Fruit fly (Drosophila melanogaster) whole organism, prepupa: ENCODE data around the gene Or65c.

ENCODE experiments used
- Blimp-1 ChIP-seq: fragments of 200-800 bp; sonication (Bioruptor generic); optimal IDR thresholded peaks from 3 replicates; lab custom pipeline; 2017; ENCODE audit warnings: missing biosample characterization, missing genetic modification characterization, mild to moderate bottlenecking, moderate library complexity, missing genetic modification reagents
- CG10631 ChIP-seq: fragments of 200-800 bp; sonication (Bioruptor generic); optimal IDR thresholded peaks from 2 replicates; lab custom pipeline; 2016; ENCODE audit warnings: missing biosample characterization, missing genetic modification characterization
- CG10669 ChIP-seq: fragments of 200-800 bp; sonication (Bioruptor generic); optimal IDR thresholded peaks from 3 replicates; lab custom pipeline; 2018; ENCODE audit warnings: missing biosample characterization, mild to moderate bottlenecking, missing genetic modification characterization, moderate library complexity
- CG11902 ChIP-seq: fragments of 200-800 bp; sonication (Bioruptor generic); optimal IDR thresholded peaks from 3 replicates; lab custom pipeline; 2016; ENCODE audit warnings: missing biosample characterization, missing genetic modification characterization
- CG15336 ChIP-seq: fragments of 200-800 bp; sonication (Bioruptor generic); IDR thresholded peaks from 2 replicates; pipeline ENCODE4 v1.3.6; 2022; ENCODE audit warnings: missing biosample characterization, missing genetic modification characterization
- CG1621 ChIP-seq: fragments of 200-800 bp; sonication (Bioruptor generic); optimal IDR thresholded peaks from 3 replicates; lab custom pipeline; 2018; ENCODE audit warnings: missing biosample characterization, mild to moderate bottlenecking, missing genetic modification characterization
- CG3032 ChIP-seq: fragments of 200-800 bp; optimal IDR thresholded peaks from 2 replicates; lab custom pipeline; 2019; ENCODE audit warnings: missing biosample characterization, mild to moderate bottlenecking, missing genetic modification characterization, moderate library complexity
- CG31627 ChIP-seq: fragments of 200-800 bp; sonication (Bioruptor generic); optimal IDR thresholded peaks from 3 replicates; lab custom pipeline; 2016; ENCODE audit warnings: missing biosample characterization, missing genetic modification characterization
- CG32006 ChIP-seq: fragments of 200-800 bp; sonication (Bioruptor generic); optimal IDR thresholded peaks from 3 replicates; lab custom pipeline; 2017; ENCODE audit warnings: missing biosample characterization, mild to moderate bottlenecking, missing genetic modification characterization
- CG34406 ChIP-seq: fragments of 200-800 bp; sonication (Bioruptor generic); optimal IDR thresholded peaks from 3 replicates; lab custom pipeline; 2016; ENCODE audit warnings: missing biosample characterization, missing genetic modification characterization
- CG3919 ChIP-seq: fragments of 200-800 bp; sonication (Bioruptor generic); optimal IDR thresholded peaks from 3 replicates; lab custom pipeline; 2016; ENCODE audit warnings: missing biosample characterization, missing genetic modification characterization
- CG4318 ChIP-seq: fragments of 200-800 bp; sonication (Bioruptor generic); optimal IDR thresholded peaks from 3 replicates; lab custom pipeline; 2017; ENCODE audit warnings: missing biosample characterization, mild to moderate bottlenecking, missing genetic modification characterization
- CG6163 ChIP-seq: fragments of 200-800 bp; sonication (Bioruptor generic); IDR thresholded peaks from 3 replicates; pipeline ENCODE4 v1.3.6; 2022; ENCODE audit warnings: missing biosample characterization, missing genetic modification characterization
- CG6276 ChIP-seq: fragments of 200-800 bp; sonication (Bioruptor generic); optimal IDR thresholded peaks from 2 replicates; lab custom pipeline; 2017; ENCODE audit warnings: missing biosample characterization, mild to moderate bottlenecking, missing genetic modification characterization
- CG6792 ChIP-seq: fragments of 200-800 bp; sonication (Bioruptor generic); optimal IDR thresholded peaks from 3 replicates; lab custom pipeline; 2016; ENCODE audit warnings: missing biosample characterization, missing genetic modification characterization
- CG6808 ChIP-seq: fragments of 200-800 bp; sonication (Bioruptor generic); optimal IDR thresholded peaks from 3 replicates; lab custom pipeline; 2017; ENCODE audit warnings: missing biosample characterization, missing genetic modification characterization, mild to moderate bottlenecking, moderate library complexity, missing genetic modification reagents
- CG6854 ChIP-seq: fragments of 200-800 bp; sonication (Bioruptor generic); optimal IDR thresholded peaks from 2 replicates; lab custom pipeline; 2017; ENCODE audit warnings: missing biosample characterization, mild to moderate bottlenecking, missing genetic modification characterization
- CG7368 ChIP-seq: fragments of 200-800 bp; sonication (Bioruptor generic); optimal IDR thresholded peaks from 3 replicates; lab custom pipeline; 2016; ENCODE audit warnings: missing biosample characterization, missing genetic modification characterization
- CG8632 ChIP-seq: fragments of 200-800 bp; sonication (Bioruptor generic); optimal IDR thresholded peaks from 3 replicates; lab custom pipeline; 2016; ENCODE audit warnings: missing biosample characterization, missing genetic modification characterization
- CG9139 ChIP-seq: fragments of 200-800 bp; sonication (Bioruptor generic); optimal IDR thresholded peaks from 3 replicates; lab custom pipeline; 2017; ENCODE audit warnings: missing biosample characterization, mild to moderate bottlenecking, missing genetic modification characterization
- Eip78C ChIP-seq: fragments of 200-800 bp; sonication (Bioruptor generic); peaks from one replicate; lab custom pipeline; 2016; ENCODE audit warnings: missing biosample characterization, missing genetic modification characterization
- Eip93F ChIP-seq: fragments of 200-800 bp; sonication (Bioruptor generic); optimal IDR thresholded peaks from 2 replicates; lab custom pipeline; 2016; ENCODE audit warnings: missing biosample characterization, mild to moderate bottlenecking, missing genetic modification characterization
- Ets21C ChIP-seq: fragments of 200-800 bp; sonication (Bioruptor generic); optimal IDR thresholded peaks from 3 replicates; lab custom pipeline; 2016; ENCODE audit warnings: missing biosample characterization, missing genetic modification characterization
- Ets96B ChIP-seq: fragments of 200-800 bp; optimal IDR thresholded peaks from 2 replicates; lab custom pipeline; 2019; ENCODE audit warnings: missing biosample characterization, mild to moderate bottlenecking, missing genetic modification characterization, moderate library complexity
- Hr38 ChIP-seq: sonication (Bioruptor generic); optimal IDR thresholded peaks from 2 replicates; lab custom pipeline; 2016; ENCODE audit warnings: missing biosample characterization, missing genetic modification characterization
- Lpt ChIP-seq: fragments of 200-800 bp; sonication (Bioruptor generic); optimal IDR thresholded peaks from 3 replicates; lab custom pipeline; 2016; ENCODE audit warnings: missing biosample characterization, missing genetic modification characterization
- Met ChIP-seq: fragments of 200-800 bp; sonication (Bioruptor generic); optimal IDR thresholded peaks from 3 replicates; lab custom pipeline; 2016; ENCODE audit warnings: missing biosample characterization, missing genetic modification characterization
- OdsH ChIP-seq: fragments of 200-800 bp; sonication (Bioruptor generic); optimal IDR thresholded peaks from 3 replicates; lab custom pipeline; 2016; ENCODE audit warnings: missing biosample characterization, missing genetic modification characterization
- Smox ChIP-seq: fragments of 200-800 bp; sonication (Bioruptor generic); optimal IDR thresholded peaks from 3 replicates; lab custom pipeline; 2016; ENCODE audit warnings: missing biosample characterization, missing genetic modification characterization
- Sox102F ChIP-seq: fragments of 200-800 bp; sonication (Bioruptor generic); optimal IDR thresholded peaks from 2 replicates; lab custom pipeline; 2016; ENCODE audit warnings: missing biosample characterization, mild to moderate bottlenecking, missing genetic modification characterization
- Sox14 ChIP-seq: fragments of 200-800 bp; sonication (Bioruptor generic); optimal IDR thresholded peaks from 3 replicates; lab custom pipeline; 2016; ENCODE audit warnings: missing biosample characterization, missing genetic modification characterization
- Sox15 ChIP-seq: fragments of 200-800 bp; sonication (Bioruptor generic); optimal IDR thresholded peaks from 3 replicates; lab custom pipeline; 2016; ENCODE audit warnings: missing biosample characterization, missing genetic modification characterization
- achi ChIP-seq: fragments of 200-800 bp; sonication (Bioruptor generic); optimal IDR thresholded peaks from 3 replicates; lab custom pipeline; 2016; ENCODE audit warnings: missing biosample characterization, missing genetic modification characterization
- acj6 ChIP-seq: fragments of 200-800 bp; sonication (Bioruptor generic); optimal IDR thresholded peaks from 3 replicates; lab custom pipeline; 2016; ENCODE audit warnings: missing biosample characterization, missing genetic modification characterization
- cyc ChIP-seq: fragments of 200-800 bp; sonication (Bioruptor generic); optimal IDR thresholded peaks from 3 replicates; lab custom pipeline; 2016; ENCODE audit warnings: missing biosample characterization, missing genetic modification characterization
- dac ChIP-seq: fragments of 200-800 bp; sonication (Bioruptor generic); optimal IDR thresholded peaks from 2 replicates; lab custom pipeline; 2017; ENCODE audit warnings: missing biosample characterization, mild to moderate bottlenecking, missing genetic modification characterization
- dsx ChIP-seq: fragments of 200-800 bp; optimal IDR thresholded peaks from 3 replicates; lab custom pipeline; 2019; ENCODE audit warnings: missing biosample characterization, mild to moderate bottlenecking, missing genetic modification characterization, moderate library complexity; ENCODE audit not compliant: poor library complexity, severe bottlenecking
- eg ChIP-seq: fragments of 200-800 bp; sonication (Bioruptor generic); IDR thresholded peaks from 3 replicates; pipeline ENCODE4 v1.3.6; 2022; ENCODE audit warnings: missing biosample characterization, missing genetic modification characterization
- esn ChIP-seq: fragments of 200-800 bp; sonication (Bioruptor generic); optimal IDR thresholded peaks from 2 replicates; lab custom pipeline; 2016; ENCODE audit warnings: missing biosample characterization, mild to moderate bottlenecking, missing genetic modification characterization, moderate library complexity
- fd59A ChIP-seq: fragments of 200-800 bp; sonication (Bioruptor generic); optimal IDR thresholded peaks from 2 replicates; lab custom pipeline; 2017; ENCODE audit warnings: missing biosample characterization, mild to moderate bottlenecking, missing genetic modification characterization, missing genetic modification reagents
- fd85E ChIP-seq: fragments of 200-800 bp; sonication (Bioruptor generic); optimal IDR thresholded peaks from 3 replicates; lab custom pipeline; 2016; ENCODE audit warnings: missing biosample characterization, missing genetic modification characterization
- lz ChIP-seq: fragments of 200-800 bp; sonication (Bioruptor generic); optimal IDR thresholded peaks from 3 replicates; lab custom pipeline; 2016; ENCODE audit warnings: missing biosample characterization, missing genetic modification characterization
- pdm3 ChIP-seq: fragments of 200-800 bp; sonication (Bioruptor generic); optimal IDR thresholded peaks from 3 replicates; lab custom pipeline; 2016; ENCODE audit warnings: missing biosample characterization, missing genetic modification characterization
- salr ChIP-seq, 2 experiments: fragments of 200-800 bp; sonication (Bioruptor generic); optimal IDR thresholded peaks; 3 replicates each; lab custom pipeline; 2016 to 2018; ENCODE audit warnings: missing biosample characterization in 2 of 2, missing genetic modification characterization in 2 of 2, mild to moderate bottlenecking in 1 of 2
- spab ChIP-seq: fragments of 200-800 bp; sonication (Bioruptor generic); optimal IDR thresholded peaks from 2 replicates; lab custom pipeline; 2017; ENCODE audit warnings: missing biosample characterization, mild to moderate bottlenecking, missing genetic modification characterization, missing genetic modification reagents
- ss ChIP-seq, 2 experiments: fragments of 200-800 bp; sonication (Bioruptor generic); optimal IDR thresholded peaks; 2 replicates in 1 of 2; 3 replicates in 1 of 2; lab custom pipeline; 2017 to 2018; ENCODE audit warnings: mild to moderate bottlenecking in 2 of 2, missing biosample characterization in 2 of 2, missing genetic modification characterization in 2 of 2, moderate library complexity in 1 of 2
- svp ChIP-seq: fragments of 200-800 bp; sonication (Bioruptor generic); peaks from one replicate; lab custom pipeline; 2016; ENCODE audit warnings: missing biosample characterization, missing genetic modification characterization
- topi ChIP-seq: fragments of 200-800 bp; sonication (Bioruptor generic); optimal IDR thresholded peaks from 3 replicates; lab custom pipeline; 2016; ENCODE audit warnings: missing biosample characterization, missing genetic modification characterization
- vri ChIP-seq: fragments of 200-800 bp; sonication (Bioruptor generic); optimal IDR thresholded peaks from 3 replicates; lab custom pipeline; 2016; ENCODE audit warnings: missing biosample characterization, mild to moderate bottlenecking, missing genetic modification characterization

The Or65c gene

dm6 chr3L:6338306-6338705, 10.9 kb downstream of the Or65c start (continued):
- TF ChIP-seq acj6 (GFP tag; lab: Kevin White, UChicago) (no peak), Sox102F (no peak), esn (GFP tag; lab: Kevin White, UChicago) (no peak), CG6854 (no peak), Sox15 (GFP tag; lab: Kevin White, UChicago) (no peak), cyc (GFP tag; lab: Kevin White, UChicago) (no peak), Ets21C (GFP tag; lab: Kevin White, UChicago) (no peak), CG6808 (GFP tag; lab: Kevin White, UChicago) (no peak), CG6163 (GFP tag; lab: Robert Waterston, UW) (0 out of 3 replicates have a peak, but pooled peaks have one; percentile 9), Smox (GFP tag; lab: Kevin White, UChicago) (no peak), eg (GFP tag; lab: Robert Waterston, UW) (no peak), CG7368 (GFP tag; lab: Kevin White, UChicago) (no peak), Eip78C (GFP tag; lab: Kevin White, UChicago) (no peak), CG6276 (no peak), svp (peak; percentile 50), CG32006 (GFP tag; lab: Kevin White, UChicago) (peak; percentile 13), ss (GFP tag; optimal IDR thresholded peaks at IDR 0.05; lab: Kevin White, UChicago) (no peak), pdm3 (no peak), Blimp-1 (GFP tag; lab: Kevin White, UChicago) (no peak), CG3032 (tag; lab: Kevin White, UChicago) (peak; percentile 19), CG6792 (GFP tag; lab: Kevin White, UChicago) (no peak), Eip93F (GFP tag; lab: Kevin White, UChicago) (no peak), Hr38 (no peak), Sox14 (peak; percentile 9), CG31627 (GFP tag; lab: Kevin White, UChicago) (no peak), CG8632 (GFP tag; lab: Kevin White, UChicago) (no peak), CG1621 (tag; lab: Kevin White, UChicago) (no peak), salr (GFP tag; optimal IDR thresholded peaks at IDR 0.05; lab: Kevin White, UChicago) (no peak), achi (GFP tag; lab: Kevin White, UChicago) (peak; percentile 2), CG15336 (no peak), Met (GFP tag; lab: Kevin White, UChicago) (peak; percentile 6), OdsH (GFP tag; lab: Kevin White, UChicago) (no peak), fd59A (GFP tag; lab: Kevin White, UChicago) (no peak), CG34406 (no peak), lz (no peak), CG9139 (GFP tag; lab: Kevin White, UChicago) (no peak), topi (GFP tag; lab: Kevin White, UChicago) (peak; percentile 6), dac (GFP tag; lab: Kevin White, UChicago) (no peak)

- TF ChIP-seq Ets96B (tag; lab: Kevin White, UChicago) (no peak), pdm3 (no peak), Hr38 (no peak), CG10669 (GFP tag; lab: Kevin White, UChicago) (no peak), CG3919 (GFP tag; lab: Kevin White, UChicago) (no peak), CG6854 (no peak), CG10631 (GFP tag; lab: Kevin White, UChicago) (no peak), acj6 (GFP tag; lab: Kevin White, UChicago) (no peak), CG6792 (GFP tag; lab: Kevin White, UChicago) (no peak), spab (GFP tag; lab: Kevin White, UChicago) (no peak), vri (GFP tag; lab: Kevin White, UChicago) (no peak), dsx (GFP tag; lab: Kevin White, UChicago) (no peak), Lpt (no peak), lz (no peak), CG31627 (GFP tag; lab: Kevin White, UChicago) (no peak), CG6163 (GFP tag; lab: Robert Waterston, UW) (no peak), CG11902 (GFP tag; lab: Kevin White, UChicago) (no peak), fd85E (no peak), CG4318 (GFP tag; lab: Kevin White, UChicago) (no peak), achi (GFP tag; lab: Kevin White, UChicago) (no peak)
Measured at dm6 chr3L:6342253-6342652, 14.8 kb downstream of the Or65c start.
